Worm (Caenorhabditis elegans): ENCODE data around the gene F17C11.2.

Gene F17C11.2

ce11 chrV:10975091-10975490, 27.1 kb downstream of the F17C11.2 start:
- TF ChIP-seq ceh-18 (tag; optimal IDR thresholded peaks at IDR 0.05) (no peak), hlh-30 (tag; optimal IDR thresholded peaks at IDR 0.05; ENCODE audit: insufficient read depth) (no peak), ceh-9 (tag; optimal IDR thresholded peaks at IDR 0.05) (no peak), pag-3 (tag; optimal IDR thresholded peaks at IDR 0.05; ENCODE audit: borderline replicate concordance) (no peak), fkh-6 (tag; optimal IDR thresholded peaks at IDR 0.05) (no peak), sox-2 (GFP tag; IDR thresholded peaks at IDR 0.05) (no peak), pha-2 (tag; optimal IDR thresholded peaks at IDR 0.05) (no peak), ahr-1 (tag; optimal IDR thresholded peaks at IDR 0.05) (no peak), pqm-1 (tag; optimal IDR thresholded peaks at IDR 0.05) (no peak), ceh-31 (tag; optimal IDR thresholded peaks at IDR 0.05) (no peak)

- TF ChIP-seq syd-9 (tag; optimal IDR thresholded peaks at IDR 0.05) (no peak), ceh-19 (GFP tag; optimal IDR thresholded peaks at IDR 0.05) (no peak), ceh-9 (tag; optimal IDR thresholded peaks at IDR 0.05) (no peak), pag-3 (tag; optimal IDR thresholded peaks at IDR 0.05; ENCODE audit: borderline replicate concordance) (no peak)
Observed at ce11 chrV:10981113-10981512, 33.1 kb downstream of the F17C11.2 start, which contains the start of gene fig-1. TSS of gene fig-1 (minus strand) at chrV:10981213.

- no peak for TF ChIP-seq unc-3 (GFP tag; conservative IDR thresholded peaks at IDR 0.05)
- no peak for TF ChIP-seq unc-3 (tag; optimal IDR thresholded peaks at IDR 0.05)
- TF ChIP-seq ceh-18 (tag; optimal IDR thresholded peaks at IDR 0.05) = no peak
- TF ChIP-seq ztf-16 (tag; optimal IDR thresholded peaks at IDR 0.05) = no peak
- no peak for TF ChIP-seq pha-4 (tag; optimal IDR thresholded peaks at IDR 0.05)
- TF ChIP-seq ceh-19 (GFP tag; optimal IDR thresholded peaks at IDR 0.05) = no peak
- TF ChIP-seq pat-9 (tag; optimal IDR thresholded peaks at IDR 0.05) = no peak
- no peak for TF ChIP-seq K09A11.1 (tag; optimal IDR thresholded peaks at IDR 0.05; ENCODE audit: insufficient read depth)
- TF ChIP-seq ceh-48 (tag; optimal IDR thresholded peaks at IDR 0.05) = no peak
- TF ChIP-seq hlh-13 (GFP tag; optimal IDR thresholded peaks at IDR 0.05) = no peak
- TF ChIP-seq dmd-4 (tag; optimal IDR thresholded peaks at IDR 0.05; ENCODE audit: borderline replicate concordance) = no peak
- no peak for TF ChIP-seq eyg-1 (tag; optimal IDR thresholded peaks at IDR 0.05)
- TF ChIP-seq pha-2 (tag; optimal IDR thresholded peaks at IDR 0.05) = no peak
- TF ChIP-seq nhr-232 (tag; optimal IDR thresholded peaks at IDR 0.05) = no peak
- TF ChIP-seq pros-1 (tag; optimal IDR thresholded peaks at IDR 0.05) = no peak
- TF ChIP-seq tbx-7 (tag; optimal IDR thresholded peaks at IDR 0.05) = no peak
- no peak for TF ChIP-seq hlh-30 (tag; optimal IDR thresholded peaks at IDR 0.05; ENCODE audit: insufficient read depth)
- no peak for TF ChIP-seq ceh-45 (GFP tag; IDR thresholded peaks at IDR 0.05)
Observed at ce11 chrV:10991789-10992188, 43.8 kb downstream of the F17C11.2 start, which contains the start of gene frpr-9. TSS of gene frpr-9 (plus strand) at chrV:10992089.
